Worm (Caenorhabditis elegans) whole organism, early embryonic: Measurements from ENCODE around the gene sgn-1.

Experiments used
- B0310.2 ChIP-seq: sonication (generic microtip); optimal IDR thresholded peaks from 2 replicates; lab custom pipeline; 2016; ENCODE audit warnings: mild to moderate bottlenecking, missing genetic modification characterization, missing compliant biosample characterization
- F13C5.2 ChIP-seq: sonication (generic microtip); optimal IDR thresholded peaks from 2 replicates; lab custom pipeline; 2017; ENCODE audit warnings: mild to moderate bottlenecking, missing genetic modification characterization, inconsistent platforms, missing compliant biosample characterization
- aly-1 ChIP-seq: sonication (generic microtip); optimal IDR thresholded peaks from 2 replicates; lab custom pipeline; 2016; ENCODE audit warnings: missing genetic modification characterization, missing compliant biosample characterization
- ama-1 ChIP-seq: fragments of 150-350 bp; optimal IDR thresholded peaks from 2 replicates; lab custom pipeline; 2014
- ceh-13 ChIP-seq: fragments of 200-800 bp; sonication (Bioruptor generic); optimal IDR thresholded peaks from 2 replicates; lab custom pipeline; 2018; ENCODE audit warnings: mild to moderate bottlenecking, missing genetic modification characterization, missing compliant biosample characterization
- ceh-36 ChIP-seq: sonication (generic microtip); optimal IDR thresholded peaks from 2 replicates; lab custom pipeline; 2016; ENCODE audit warnings: missing genetic modification characterization, inconsistent platforms, missing compliant biosample characterization
- ets-7 ChIP-seq: sonication (generic microtip); optimal IDR thresholded peaks from 2 replicates; lab custom pipeline; 2016; ENCODE audit warnings: missing genotype, missing genetic modification characterization, missing compliant biosample characterization
- flt-1 ChIP-seq: fragments of 200-800 bp; sonication (Bioruptor generic); IDR thresholded peaks from 2 replicates; pipeline ENCODE4 v1.3.6; 2022; ENCODE audit warnings: missing genetic modification characterization, missing compliant biosample characterization
- hmbx-1 ChIP-seq: sonication (generic microtip); optimal IDR thresholded peaks from 2 replicates; lab custom pipeline; 2016; ENCODE audit warnings: mild to moderate bottlenecking, missing genetic modification characterization, missing compliant biosample characterization
- hmg-4 ChIP-seq: fragments of 200-800 bp; sonication (Bioruptor generic); optimal IDR thresholded peaks from 2 replicates; lab custom pipeline; 2018; ENCODE audit warnings: mild to moderate bottlenecking, missing genetic modification characterization, missing compliant biosample characterization
- hnd-1 ChIP-seq: sonication (generic microtip); optimal IDR thresholded peaks from 2 replicates; lab custom pipeline; 2016; ENCODE audit warnings: missing genetic modification characterization, missing compliant biosample characterization
- pes-1 ChIP-seq: fragments of 200-800 bp; sonication (Bioruptor generic); IDR thresholded peaks from 2 replicates; pipeline ENCODE4 v1.3.6; 2022; ENCODE audit warnings: missing genetic modification reagents, missing genetic modification characterization, missing compliant biosample characterization
- scrt-1 ChIP-seq: fragments of 200-800 bp; sonication (Bioruptor generic); IDR thresholded peaks from 2 replicates; pipeline ENCODE4 v1.3.6; 2022; ENCODE audit warnings: missing genetic modification characterization, missing compliant biosample characterization
- sea-1 ChIP-seq: fragments of 200-800 bp; sonication (Bioruptor generic); conservative IDR thresholded peaks from 2 replicates; pipeline ENCODE4 v1.3.6; 2022; ENCODE audit warnings: missing genetic modification characterization, missing compliant biosample characterization
- tbx-11 ChIP-seq: fragments of 200-800 bp; sonication (Bioruptor generic); IDR thresholded peaks from 2 replicates; pipeline ENCODE4 v1.3.6; 2022; ENCODE audit warnings: missing genetic modification characterization, missing compliant biosample characterization
- tbx-37 ChIP-seq: fragments of 200-800 bp; sonication (Bioruptor generic); conservative IDR thresholded peaks from 2 replicates; pipeline ENCODE4 v1.3.6; 2022; ENCODE audit warnings: missing genetic modification reagents, missing genetic modification characterization, missing compliant biosample characterization
- tra-4 ChIP-seq: sonication (generic microtip); optimal IDR thresholded peaks from 2 replicates; lab custom pipeline; 2017; ENCODE audit warnings: missing genetic modification characterization, missing compliant biosample characterization

sgn-1 gene

ce11 chrII:8750056-8750455, 33.4 kb downstream of the sgn-1 start:
- TF ChIP-seq ceh-36 = no peak
- no peak for TF ChIP-seq sea-1 (GFP tag; lab: Robert Waterston, UW)
- TF ChIP-seq tbx-11 = no peak
- TF ChIP-seq ama-1 (lab: Kevin White, UChicago) = no peak
- no peak for TF ChIP-seq pes-1 (GFP tag; lab: Robert Waterston, UW)
- TF ChIP-seq ets-7 (tag; lab: Kevin White, UChicago) = no peak
- TF ChIP-seq scrt-1 (GFP tag; lab: Robert Waterston, UW) = no peak
- no peak for TF ChIP-seq F13C5.2 (tag; lab: Kevin White, UChicago)
- TF ChIP-seq hnd-1 = no peak
- TF ChIP-seq aly-1 = no peak
- TF ChIP-seq ceh-13 = no peak
- TF ChIP-seq hmbx-1 (tag; lab: Kevin White, UChicago) = no peak
- no peak for TF ChIP-seq B0310.2
- TF ChIP-seq flt-1 (GFP tag; lab: Robert Waterston, UW) = no peak
- no peak for TF ChIP-seq tbx-37
- TF ChIP-seq hmg-4 (GFP tag; lab: Kevin White, UChicago) = no peak
- no peak for TF ChIP-seq tra-4 (tag; lab: Kevin White, UChicago)

- no peak for TF ChIP-seq tbx-11
- TF ChIP-seq sea-1 (GFP tag; lab: Robert Waterston, UW) = no peak
- TF ChIP-seq hmg-4 (GFP tag; lab: Kevin White, UChicago) = no peak
- TF ChIP-seq hnd-1 = no peak
- TF ChIP-seq tbx-37 = no peak
- TF ChIP-seq scrt-1 (GFP tag; lab: Robert Waterston, UW) = no peak
- TF ChIP-seq F13C5.2 (tag; lab: Kevin White, UChicago) = no peak
- no peak for TF ChIP-seq B0310.2
- no peak for TF ChIP-seq ceh-13
- TF ChIP-seq ets-7 (tag; lab: Kevin White, UChicago) = no peak
- no peak for TF ChIP-seq pes-1 (GFP tag; lab: Robert Waterston, UW)
- no peak for TF ChIP-seq ceh-36
- TF ChIP-seq aly-1 = no peak
- no peak for TF ChIP-seq flt-1 (GFP tag; lab: Robert Waterston, UW)
- TF ChIP-seq tra-4 (tag; lab: Kevin White, UChicago) = no peak
- no peak for TF ChIP-seq hmbx-1 (tag; lab: Kevin White, UChicago)
- no peak for TF ChIP-seq ama-1 (lab: Kevin White, UChicago)
These were observed 34.4 kb downstream of the sgn-1 start for ce11 chrII:8749084-8749483.

- TF ChIP-seq scrt-1 (GFP tag; lab: Robert Waterston, UW) = no peak
- TF ChIP-seq ets-7 (tag; lab: Kevin White, UChicago) = no peak
- TF ChIP-seq hmbx-1 (tag; lab: Kevin White, UChicago) = no peak
- TF ChIP-seq sea-1 (GFP tag; lab: Robert Waterston, UW) = no peak
- no peak for TF ChIP-seq tbx-11
- no peak for TF ChIP-seq tra-4 (tag; lab: Kevin White, UChicago)
- TF ChIP-seq ama-1 (lab: Kevin White, UChicago) = no peak
- no peak for TF ChIP-seq hmg-4 (GFP tag; lab: Kevin White, UChicago)
- no peak for TF ChIP-seq hnd-1
- no peak for TF ChIP-seq tbx-37
- TF ChIP-seq aly-1 = no peak
These were observed 34.8 kb downstream of the sgn-1 start for ce11 chrII:8748638-8749037.

- TF ChIP-seq tra-4 (tag; lab: Kevin White, UChicago) (no peak), scrt-1 (GFP tag; lab: Robert Waterston, UW) (peak; percentile 54; the same call in 1 of the 2 replicates), hmg-4 (GFP tag; lab: Kevin White, UChicago) (peak; percentile 73), F13C5.2 (tag; lab: Kevin White, UChicago) (peak; percentile 11)
These were observed 35.5 kb downstream of the sgn-1 start for ce11 chrII:8747939-8748352.

- TF ChIP-seq hmg-4 (GFP tag; lab: Kevin White, UChicago) (no peak), pes-1 (GFP tag; lab: Robert Waterston, UW) (no peak), B0310.2 (no peak), sea-1 (GFP tag; lab: Robert Waterston, UW) (0 out of 2 replicates have a peak, but pooled peaks have one; percentile 21), ceh-13 (no peak), tbx-11 (0 out of 2 replicates have a peak, but pooled peaks have one; percentile 54), tra-4 (tag; lab: Kevin White, UChicago) (no peak), aly-1 (no peak), ama-1 (lab: Kevin White, UChicago) (no peak)
These were observed 36.1 kb downstream of the sgn-1 start for ce11 chrII:8747246-8747938.

ce11 chrII:8746298-8746775, 37.1 kb downstream of the sgn-1 start:
- TF ChIP-seq B0310.2 = no peak
- TF ChIP-seq ceh-13 = no peak
- TF ChIP-seq tbx-11 = no peak
- TF ChIP-seq tbx-37 = no peak
- no peak for TF ChIP-seq flt-1 (GFP tag; lab: Robert Waterston, UW)
- no peak for TF ChIP-seq aly-1
- no peak for TF ChIP-seq scrt-1 (GFP tag; lab: Robert Waterston, UW)
- TF ChIP-seq hnd-1 = no peak

ce11 chrII:8745449-8746297, 37.8 kb downstream of the sgn-1 start:
- TF ChIP-seq ceh-36 = no peak
- TF ChIP-seq ets-7 (tag; lab: Kevin White, UChicago) = no peak
- TF ChIP-seq scrt-1 (GFP tag; lab: Robert Waterston, UW) = no peak
- no peak for TF ChIP-seq pes-1 (GFP tag; lab: Robert Waterston, UW)
- no peak for TF ChIP-seq aly-1
- TF ChIP-seq flt-1 (GFP tag; lab: Robert Waterston, UW) = no peak
- TF ChIP-seq B0310.2 = no peak
- no peak for TF ChIP-seq ceh-13
- TF ChIP-seq tbx-11 = no peak
- no peak for TF ChIP-seq tbx-37
- TF ChIP-seq hmbx-1 (tag; lab: Kevin White, UChicago) = no peak
- TF ChIP-seq sea-1 (GFP tag; lab: Robert Waterston, UW) = no peak
- TF ChIP-seq ama-1 (lab: Kevin White, UChicago) = no peak
- TF ChIP-seq tra-4 (tag; lab: Kevin White, UChicago) = no peak
